Fruit fly (Drosophila melanogaster) whole organism, embryonic: ENCODE results near the gene Polr2F.
A peak's percentile ranks its signal among the peaks of the same experiment; 100 is the strongest.

Source experiments
- BtbVII ChIP-seq: fragments of 200-800 bp; sonication (Bioruptor generic); optimal IDR thresholded peaks from 3 replicates; lab custom pipeline; 2017; ENCODE audit warnings: missing biosample characterization, mild to moderate bottlenecking, missing genetic modification characterization
- CG10321 ChIP-seq: fragments of 200-800 bp; sonication (Bioruptor generic); IDR thresholded peaks from 2 replicates; pipeline ENCODE4 v1.3.6; 2022; ENCODE audit warnings: missing biosample characterization, missing genetic modification characterization
- CG10462 ChIP-seq: fragments of 200-800 bp; sonication (Bioruptor generic); optimal IDR thresholded peaks from 2 replicates; lab custom pipeline; 2016; ENCODE audit warnings: missing biosample characterization, missing genetic modification characterization
- CG12769 ChIP-seq: fragments of 200-800 bp; sonication (Bioruptor generic); optimal IDR thresholded peaks from 2 replicates; lab custom pipeline; 2019; ENCODE audit warnings: missing biosample characterization, mild to moderate bottlenecking, missing genetic modification characterization, moderate library complexity
- CG13424 ChIP-seq: fragments of 200-800 bp; sonication (Bioruptor generic); optimal IDR thresholded peaks from 2 replicates; lab custom pipeline; 2019; ENCODE audit warnings: missing biosample characterization, mild to moderate bottlenecking, missing genetic modification characterization, moderate library complexity
- CG1647 ChIP-seq: fragments of 200-800 bp; sonication (Bioruptor generic); optimal IDR thresholded peaks from 3 replicates; lab custom pipeline; 2016; ENCODE audit warnings: missing biosample characterization, missing genetic modification characterization
- CG17912 ChIP-seq: fragments of 200-800 bp; sonication (Bioruptor generic); optimal IDR thresholded peaks from 2 replicates; lab custom pipeline; 2018; ENCODE audit warnings: missing biosample characterization, mild to moderate bottlenecking, missing genetic modification characterization
- CG18619 ChIP-seq: fragments of 200-800 bp; sonication (Bioruptor generic); optimal IDR thresholded peaks from 3 replicates; lab custom pipeline; 2017; ENCODE audit warnings: missing biosample characterization, mild to moderate bottlenecking, missing genetic modification characterization
- CG2129 ChIP-seq: fragments of 200-800 bp; sonication (Bioruptor generic); IDR thresholded peaks from 2 replicates; pipeline ENCODE4 v1.3.6; 2022; ENCODE audit warnings: missing biosample characterization, missing genetic modification characterization; ENCODE audit not compliant: partially characterized antibody
- CG31224 ChIP-seq: fragments of 200-800 bp; sonication (Bioruptor generic); IDR thresholded peaks from 2 replicates; pipeline ENCODE4 v1.3.6; 2022; ENCODE audit warnings: missing biosample characterization, missing genetic modification characterization
- CG3281 ChIP-seq: fragments of 200-800 bp; sonication (Bioruptor generic); optimal IDR thresholded peaks from 3 replicates; lab custom pipeline; 2017; ENCODE audit warnings: missing biosample characterization, mild to moderate bottlenecking, missing genetic modification characterization
- CG43689 ChIP-seq: fragments of 200-800 bp; sonication (Bioruptor generic); IDR thresholded peaks from 2 replicates; pipeline ENCODE4 v1.3.6; 2022; ENCODE audit warnings: missing biosample characterization, missing genetic modification characterization
- CG4820 ChIP-seq: fragments of 200-800 bp; sonication (Bioruptor generic); optimal IDR thresholded peaks from 3 replicates; lab custom pipeline; 2016; ENCODE audit warnings: missing biosample characterization, missing genetic modification characterization
- CG6683 ChIP-seq: fragments of 200-800 bp; sonication (Bioruptor generic); optimal IDR thresholded peaks from 2 replicates; lab custom pipeline; 2017; ENCODE audit warnings: missing biosample characterization, mild to moderate bottlenecking, missing genetic modification characterization, missing genetic modification reagents
- CG6765 ChIP-seq: fragments of 200-800 bp; sonication (Bioruptor generic); optimal IDR thresholded peaks from 3 replicates; lab custom pipeline; 2017; ENCODE audit warnings: missing biosample characterization, mild to moderate bottlenecking, missing genetic modification characterization
- CG6854 ChIP-seq: fragments of 200-800 bp; sonication (Bioruptor generic); optimal IDR thresholded peaks from 3 replicates; lab custom pipeline; 2017; ENCODE audit warnings: missing biosample characterization, mild to moderate bottlenecking, missing genetic modification characterization
- CG7745 ChIP-seq: fragments of 200-800 bp; sonication (Bioruptor generic); optimal IDR thresholded peaks from 2 replicates; lab custom pipeline; 2018; ENCODE audit warnings: missing biosample characterization, mild to moderate bottlenecking, missing genetic modification characterization, moderate library complexity
- CG8281 ChIP-seq: fragments of 200-800 bp; sonication (Bioruptor generic); optimal IDR thresholded peaks from 2 replicates; lab custom pipeline; 2018; ENCODE audit warnings: missing biosample characterization, mild to moderate bottlenecking, missing genetic modification characterization, moderate library complexity
- CG9215 ChIP-seq: fragments of 200-800 bp; sonication (Bioruptor generic); IDR thresholded peaks from 2 replicates; pipeline ENCODE4 v1.3.6; 2022; ENCODE audit warnings: missing biosample characterization, missing genetic modification characterization
- D19A ChIP-seq: fragments of 200-800 bp; optimal IDR thresholded peaks from 3 replicates; lab custom pipeline; 2019; ENCODE audit warnings: missing biosample characterization, mild to moderate bottlenecking, missing genetic modification characterization, moderate library complexity
- D19B ChIP-seq: fragments of 200-800 bp; sonication (Bioruptor generic); optimal IDR thresholded peaks from 2 replicates; lab custom pipeline; 2017; ENCODE audit warnings: missing biosample characterization, mild to moderate bottlenecking, missing genetic modification characterization
- Dfd ChIP-seq, 2 experiments: fragments of >200 bp; optimal IDR thresholded peaks; 2 replicates each; lab custom pipeline; 2017; ENCODE audit warnings: missing biosample characterization in 2 of 2, missing genetic modification characterization in 2 of 2
- HLH54F ChIP-seq: fragments of 200-800 bp; sonication (Bioruptor generic); optimal IDR thresholded peaks from 3 replicates; lab custom pipeline; 2016; ENCODE audit warnings: missing biosample characterization, missing genetic modification characterization
- Hsf ChIP-seq: fragments of 200-800 bp; sonication (Bioruptor generic); optimal IDR thresholded peaks from 3 replicates; lab custom pipeline; 2016; ENCODE audit warnings: missing biosample characterization, missing genetic modification characterization
- MBD-R2 ChIP-seq: fragments of 200-800 bp; sonication (Bioruptor generic); IDR thresholded peaks from 2 replicates; pipeline ENCODE4 v1.3.6; 2022; ENCODE audit warnings: missing biosample characterization, missing genetic modification characterization
- Med ChIP-seq: fragments of 200-800 bp; sonication (Bioruptor generic); peaks from one replicate; lab custom pipeline; 2016; ENCODE audit warnings: missing biosample characterization, missing genetic modification characterization, mild to moderate bottlenecking, inconsistent platforms, moderate library complexity
- Oaz ChIP-seq: fragments of 200-800 bp; sonication (Bioruptor generic); IDR thresholded peaks from 2 replicates; pipeline ENCODE4 v1.3.6; 2022; ENCODE audit warnings: missing biosample characterization, missing genetic modification characterization
- Optix ChIP-seq: fragments of 200-800 bp; sonication (Bioruptor generic); IDR thresholded peaks from 3 replicates; pipeline ENCODE4 v1.3.6; 2022; ENCODE audit warnings: missing biosample characterization, missing genetic modification characterization
- Spps ChIP-seq: fragments of 200-800 bp; sonication (Bioruptor generic); optimal IDR thresholded peaks from 2 replicates; lab custom pipeline; 2018; ENCODE audit warnings: missing biosample characterization, mild to moderate bottlenecking, missing genetic modification characterization
- btn ChIP-seq: fragments of 200-800 bp; sonication (Bioruptor generic); optimal IDR thresholded peaks from 2 replicates; lab custom pipeline; 2016; ENCODE audit warnings: missing biosample characterization, missing genetic modification characterization
- croc ChIP-seq: fragments of 200-800 bp; sonication (Bioruptor generic); conservative IDR thresholded peaks from 3 replicates; pipeline ENCODE4 v1.3.6; 2022; ENCODE audit warnings: missing biosample characterization, missing genetic modification characterization
- crp ChIP-seq, 2 experiments: fragments of 200-800 bp; sonication (Bioruptor generic); optimal IDR thresholded peaks; 2 replicates in 1 of 2; 3 replicates in 1 of 2; lab custom pipeline; 2017; ENCODE audit warnings: missing biosample characterization in 2 of 2, missing genetic modification characterization in 2 of 2, mild to moderate bottlenecking in 1 of 2, moderate library complexity in 1 of 2
- dan ChIP-seq: fragments of 200-800 bp; sonication (Bioruptor generic); IDR thresholded peaks from 2 replicates; pipeline ENCODE4 v1.3.6; 2022; ENCODE audit warnings: missing biosample characterization, missing genetic modification characterization
- exex ChIP-seq: fragments of 200-800 bp; sonication (Bioruptor generic); optimal IDR thresholded peaks from 4 replicates; lab custom pipeline; 2018; ENCODE audit warnings: missing biosample characterization, mild to moderate bottlenecking, missing genetic modification characterization, moderate library complexity
- fd64A ChIP-seq: fragments of 200-800 bp; sonication (Bioruptor generic); optimal IDR thresholded peaks from 3 replicates; lab custom pipeline; 2018; ENCODE audit warnings: missing biosample characterization, mild to moderate bottlenecking, missing genetic modification characterization
- ftz-f1 ChIP-seq: fragments of 200-800 bp; sonication (Bioruptor generic); optimal IDR thresholded peaks from 2 replicates; lab custom pipeline; 2016; ENCODE audit warnings: missing biosample characterization, missing genetic modification characterization
- fu2 ChIP-seq: fragments of 200-800 bp; sonication (Bioruptor generic); optimal IDR thresholded peaks from 2 replicates; lab custom pipeline; 2016; ENCODE audit warnings: missing biosample characterization, missing genetic modification characterization
- gfzf ChIP-seq: fragments of 200-800 bp; sonication (Bioruptor generic); optimal IDR thresholded peaks from 2 replicates; lab custom pipeline; 2016; ENCODE audit warnings: missing biosample characterization, mild to moderate bottlenecking, missing genetic modification characterization, moderate library complexity
- h ChIP-seq: fragments of >200 bp; optimal IDR thresholded peaks from 2 replicates; lab custom pipeline; 2017
- ind ChIP-seq: fragments of 200-800 bp; sonication (Bioruptor generic); optimal IDR thresholded peaks from 3 replicates; lab custom pipeline; 2016; ENCODE audit warnings: missing biosample characterization, missing genetic modification characterization
- lilli ChIP-seq: fragments of 200-800 bp; sonication (Bioruptor generic); optimal IDR thresholded peaks from 3 replicates; lab custom pipeline; 2016; ENCODE audit warnings: missing biosample characterization, missing genetic modification characterization
- nom ChIP-seq: fragments of 200-800 bp; sonication (Bioruptor generic); optimal IDR thresholded peaks from 2 replicates; lab custom pipeline; 2017; ENCODE audit warnings: missing biosample characterization, missing genetic modification characterization, mild to moderate bottlenecking, moderate library complexity, missing genetic modification reagents
- otp ChIP-seq: fragments of 200-800 bp; sonication (Bioruptor generic); IDR thresholded peaks from 3 replicates; pipeline ENCODE4, ENCODE4 v1.3.6; 2022; ENCODE audit warnings: missing biosample characterization, missing genetic modification characterization
- pb ChIP-seq: fragments of 200-800 bp; sonication (Bioruptor generic); optimal IDR thresholded peaks from 3 replicates; lab custom pipeline; 2016; ENCODE audit warnings: missing biosample characterization, missing genetic modification characterization
- pfk ChIP-seq: fragments of 200-800 bp; sonication (Bioruptor generic); optimal IDR thresholded peaks from 2 replicates; lab custom pipeline; 2018; ENCODE audit warnings: missing biosample characterization, mild to moderate bottlenecking, missing genetic modification characterization, moderate library complexity
- pita ChIP-seq: fragments of 200-800 bp; sonication (Bioruptor generic); optimal IDR thresholded peaks from 2 replicates; lab custom pipeline; 2017; ENCODE audit warnings: missing biosample characterization, mild to moderate bottlenecking, missing genetic modification characterization
- run ChIP-seq: fragments of 200-800 bp; sonication (Bioruptor generic); optimal IDR thresholded peaks from 3 replicates; lab custom pipeline; 2018; ENCODE audit warnings: missing biosample characterization, mild to moderate bottlenecking, missing genetic modification characterization
- sim ChIP-seq: fragments of 200-800 bp; sonication (Bioruptor generic); IDR thresholded peaks from 2 replicates; pipeline ENCODE4 v1.3.6; 2022; ENCODE audit warnings: missing biosample characterization, missing genetic modification characterization
- slp2 ChIP-seq: fragments of 200-800 bp; sonication (Bioruptor generic); optimal IDR thresholded peaks from 2 replicates; lab custom pipeline; 2016; ENCODE audit warnings: missing biosample characterization, missing genetic modification characterization
- stwl ChIP-seq: fragments of 200-800 bp; sonication (Bioruptor generic); optimal IDR thresholded peaks from 3 replicates; lab custom pipeline; 2018; ENCODE audit warnings: missing biosample characterization, mild to moderate bottlenecking, missing genetic modification characterization, moderate library complexity
- twi ChIP-seq: fragments of 200-800 bp; optimal IDR thresholded peaks from 2 replicates; lab custom pipeline; 2019; ENCODE audit warnings: missing biosample characterization, mild to moderate bottlenecking, missing genetic modification characterization, moderate library complexity

Gene Polr2F

dm6 chr3R:5367512-5368169, 4.0 kb upstream of the Polr2F start (continued):
- no peak for TF ChIP-seq CG18619 (GFP tag; lab: Kevin White, UChicago)
- no peak for TF ChIP-seq Hsf (GFP tag; lab: Kevin White, UChicago)
- peak; percentile 75 for TF ChIP-seq twi (tag; lab: Kevin White, UChicago)
- no peak for TF ChIP-seq pb (GFP tag; lab: Kevin White, UChicago)
- TF ChIP-seq CG6765 (GFP tag; lab: Kevin White, UChicago) = peak; percentile 5
- no peak for TF ChIP-seq slp2
- TF ChIP-seq Oaz (GFP tag; lab: Robert Waterston, UW) = no peak
- TF ChIP-seq ftz-f1 (GFP tag; lab: Kevin White, UChicago) = no peak
- TF ChIP-seq CG31224 (GFP tag; lab: Robert Waterston, UW) = no peak
- TF ChIP-seq CG9215 (GFP tag; lab: Robert Waterston, UW) = no peak
- TF ChIP-seq CG6854 (GFP tag; lab: Kevin White, UChicago) = no peak
- TF ChIP-seq Optix (GFP tag; lab: Robert Waterston, UW) = no peak
- TF ChIP-seq croc = no peak
- no peak for TF ChIP-seq D19B (GFP tag; lab: Kevin White, UChicago)
- no peak for TF ChIP-seq Dfd (GFP tag; optimal IDR thresholded peaks at IDR 0.05; lab: Kevin White, UChicago)
- no peak for TF ChIP-seq CG3281 (GFP tag; lab: Kevin White, UChicago)
- TF ChIP-seq stwl = no peak
- TF ChIP-seq Med = no peak
- TF ChIP-seq CG10321 = no peak
- no peak for TF ChIP-seq ind
- no peak for TF ChIP-seq HLH54F (GFP tag; lab: Kevin White, UChicago)
- TF ChIP-seq crp (GFP tag; optimal IDR thresholded peaks at IDR 0.05; lab: Kevin White, UChicago) = peak in 1 of 2 experiments; percentile 85
- no peak for TF ChIP-seq Spps (tag; lab: Kevin White, UChicago)
- TF ChIP-seq dan (GFP tag; lab: Robert Waterston, UW) = no peak
- no peak for TF ChIP-seq run (tag; lab: Kevin White, UChicago)
- TF ChIP-seq nom (GFP tag; lab: Kevin White, UChicago) = peak; percentile 60
- no peak for TF ChIP-seq CG7745
- no peak for TF ChIP-seq pita (GFP tag; lab: Kevin White, UChicago)
- TF ChIP-seq h (lab: Kevin White, UChicago) = no peak
- no peak for TF ChIP-seq CG6683 (GFP tag; lab: Kevin White, UChicago)
- no peak for TF ChIP-seq CG10462
- TF ChIP-seq CG4820 (GFP tag; lab: Kevin White, UChicago) = no peak
- no peak for TF ChIP-seq sim (GFP tag; lab: Robert Waterston, UW)
- TF ChIP-seq lilli (GFP tag; lab: Kevin White, UChicago) = no peak
- no peak for TF ChIP-seq gfzf (GFP tag; lab: Kevin White, UChicago)
- peak; percentile 69 for TF ChIP-seq CG17912 (GFP tag; lab: Kevin White, UChicago)
- no peak for TF ChIP-seq fu2 (GFP tag; lab: Kevin White, UChicago)
- TF ChIP-seq fd64A (GFP tag; lab: Kevin White, UChicago) = no peak
- no peak for TF ChIP-seq CG43689 (GFP tag; lab: Robert Waterston, UW)
- no peak for TF ChIP-seq CG12769 (tag; lab: Kevin White, UChicago)
- peak; percentile 22 for TF ChIP-seq D19A (tag; lab: Kevin White, UChicago)
- TF ChIP-seq CG8281 (tag; lab: Kevin White, UChicago) = no peak
- TF ChIP-seq CG1647 (GFP tag; lab: Kevin White, UChicago) = no peak
- peak; percentile 13; the same call in 1 of the 2 replicates for TF ChIP-seq MBD-R2 (GFP tag; lab: Robert Waterston, UW)
- peak; percentile 21 for TF ChIP-seq exex (tag; lab: Kevin White, UChicago)
- no peak for TF ChIP-seq CG2129 (GFP tag; lab: Robert Waterston, UW)
- TF ChIP-seq otp = no peak
- TF ChIP-seq CG13424 (tag; lab: Kevin White, UChicago) = no peak
- peak; percentile 68 for TF ChIP-seq pfk (GFP tag; lab: Kevin White, UChicago)
- no peak for TF ChIP-seq btn
- no peak for TF ChIP-seq BtbVII (GFP tag; lab: Kevin White, UChicago)
